Worm (Caenorhabditis elegans) whole organism, young adult: ENCODE results near the gene C50B6.9.
A peak's percentile ranks its signal among the peaks of the same experiment; 100 is the strongest.

Experiments used
- B0261.1 ChIP-seq: sonication (generic microtip); optimal IDR thresholded peaks from 2 replicates; lab custom pipeline; 2016; ENCODE audit warnings: mild to moderate bottlenecking, missing genetic modification characterization, moderate library complexity, missing compliant biosample characterization
- C17E4.6 ChIP-seq: fragments of 200-800 bp; sonication (Bioruptor generic); IDR thresholded peaks from 2 replicates; pipeline ENCODE4 v1.3.6; 2022; ENCODE audit warnings: missing genetic modification reagents, missing genetic modification characterization, missing compliant biosample characterization
- F10E7.11 ChIP-seq: sonication (generic microtip); optimal IDR thresholded peaks from 2 replicates; lab custom pipeline; 2017; ENCODE audit warnings: mild to moderate bottlenecking, missing genetic modification characterization, moderate library complexity, missing compliant biosample characterization
- F49E8.2 ChIP-seq: sonication (generic microtip); optimal IDR thresholded peaks from 3 replicates; lab custom pipeline; 2017; ENCODE audit warnings: missing genetic modification characterization, mild to moderate bottlenecking, missing compliant biosample characterization, antibody characterized with exemption, moderate library complexity; ENCODE audit not compliant: insufficient read depth
- Y56A3A.18 ChIP-seq: fragments of 200-800 bp; sonication (Bioruptor generic); IDR thresholded peaks from 2 replicates; pipeline ENCODE4 v1.3.6; 2022; ENCODE audit warnings: missing genetic modification reagents, missing genetic modification characterization, missing compliant biosample characterization
- Y67H2A.10 ChIP-seq: fragments of 200-800 bp; sonication (Bioruptor generic); conservative IDR thresholded peaks from 2 replicates; pipeline ENCODE4 v1.3.6; 2022; ENCODE audit warnings: missing genetic modification reagents, missing genetic modification characterization, missing compliant biosample characterization
- athp-1 ChIP-seq: sonication (generic microtip); optimal IDR thresholded peaks from 2 replicates; lab custom pipeline; 2017; ENCODE audit warnings: mild to moderate bottlenecking, missing genetic modification characterization, missing compliant biosample characterization
- attf-5 ChIP-seq: fragments of 200-800 bp; sonication (Bioruptor generic); optimal IDR thresholded peaks from 2 replicates; lab custom pipeline; 2018; ENCODE audit warnings: mild to moderate bottlenecking, missing genetic modification characterization, missing compliant biosample characterization
- bed-2 ChIP-seq: fragments of 200-800 bp; sonication (Bioruptor generic); IDR thresholded peaks from 2 replicates; pipeline ENCODE4 v1.3.6; 2022; ENCODE audit warnings: missing genetic modification reagents, missing genetic modification characterization, missing compliant biosample characterization
- egl-18 ChIP-seq: fragments of 200-800 bp; sonication (Bioruptor generic); IDR thresholded peaks from 2 replicates; pipeline ENCODE4 v1.3.6; 2022; ENCODE audit warnings: missing genetic modification reagents, missing genetic modification characterization, missing compliant biosample characterization
- ets-4 ChIP-seq: fragments of 200-800 bp; sonication (Bioruptor generic); optimal IDR thresholded peaks from 2 replicates; lab custom pipeline; 2018; ENCODE audit warnings: mild to moderate bottlenecking, missing genetic modification characterization, missing compliant biosample characterization
- fkh-3 ChIP-seq: sonication (generic microtip); optimal IDR thresholded peaks from 2 replicates; lab custom pipeline; 2016; ENCODE audit warnings: mild to moderate bottlenecking, missing genetic modification characterization, missing compliant biosample characterization
- lag-1 ChIP-seq: fragments of 200-800 bp; sonication (Bioruptor generic); IDR thresholded peaks from 2 replicates; pipeline ENCODE4 v1.3.6; 2022; ENCODE audit warnings: missing genetic modification reagents, missing genetic modification characterization, missing compliant biosample characterization
- madf-6 ChIP-seq: fragments of 200-800 bp; sonication (Bioruptor generic); IDR thresholded peaks from 2 replicates; pipeline ENCODE4 v1.3.6; 2022; ENCODE audit warnings: missing genetic modification reagents, missing genetic modification characterization, missing compliant biosample characterization
- nhr-179 ChIP-seq: sonication (generic microtip); optimal IDR thresholded peaks from 2 replicates; lab custom pipeline; 2016; ENCODE audit warnings: mild to moderate bottlenecking, missing genetic modification characterization, missing compliant biosample characterization
- nhr-80 ChIP-seq: sonication (generic microtip); optimal IDR thresholded peaks from 2 replicates; lab custom pipeline; 2016; ENCODE audit warnings: missing genetic modification characterization, missing compliant biosample characterization
- repo-1 ChIP-seq: sonication (generic microtip); optimal IDR thresholded peaks from 2 replicates; lab custom pipeline; 2017; ENCODE audit warnings: mild to moderate bottlenecking, missing genetic modification characterization, missing compliant biosample characterization
- snpc-1.1 ChIP-seq: sonication (generic microtip); optimal IDR thresholded peaks from 2 replicates; lab custom pipeline; 2017; ENCODE audit warnings: missing genetic modification characterization, mild to moderate bottlenecking, missing compliant biosample characterization, antibody characterized with exemption, moderate library complexity, missing genotype, missing genetic modification reagents; ENCODE audit not compliant: insufficient read depth
- snpc-3.4 ChIP-seq: sonication (generic microtip); optimal IDR thresholded peaks from 2 replicates; lab custom pipeline; 2017; ENCODE audit warnings: missing genetic modification characterization, mild to moderate bottlenecking, missing compliant biosample characterization, antibody characterized with exemption, moderate library complexity, missing genotype, missing genetic modification reagents
- sptf-2 ChIP-seq: fragments of 200-800 bp; sonication (Bioruptor generic); optimal IDR thresholded peaks from 2 replicates; lab custom pipeline; 2018; ENCODE audit warnings: mild to moderate bottlenecking, missing genetic modification characterization, missing compliant biosample characterization
- ztf-18 ChIP-seq: sonication (generic microtip); optimal IDR thresholded peaks from 2 replicates; lab custom pipeline; 2016; ENCODE audit warnings: missing genotype, mild to moderate bottlenecking, missing genetic modification characterization, missing compliant biosample characterization
- ztf-25 ChIP-seq: fragments of 200-800 bp; sonication (Bioruptor generic); IDR thresholded peaks from 2 replicates; pipeline ENCODE4 v1.3.6; 2022; ENCODE audit warnings: missing genetic modification reagents, missing genetic modification characterization, missing compliant biosample characterization

The C50B6.9 gene

ce11 chrV:13380980-13381379, 44.8 kb downstream of the C50B6.9 start, which contains the start of gene cpz-2:
cpz-2 (plus strand) TSS chrV:13381189.
- no peak for TF ChIP-seq nhr-179 (tag; lab: Kevin White, UChicago)
- peak; percentile 74 for TF ChIP-seq nhr-80 (tag; lab: Kevin White, UChicago)

DNA sequence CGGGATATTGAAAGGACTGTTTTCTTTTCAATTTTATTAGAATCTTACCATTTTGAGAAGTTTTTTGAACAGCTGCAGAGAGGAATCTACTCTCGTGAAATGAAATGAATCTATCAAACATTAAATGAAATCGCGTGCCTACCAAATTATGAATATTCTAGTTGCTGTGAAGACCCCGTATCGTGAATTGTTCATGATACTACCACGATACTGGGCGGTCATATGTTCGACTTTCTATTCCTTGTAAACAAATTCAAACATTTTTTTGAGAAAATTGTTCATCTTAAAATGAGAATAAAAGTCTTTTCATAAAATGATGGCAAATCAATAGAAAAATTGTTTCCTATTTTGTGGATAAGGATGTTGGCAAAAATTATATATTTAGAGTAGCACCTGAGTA, 49.6 kb downstream of the C50B6.9 start, which contains the start of gene gcy-34:
Gene gcy-34, minus strand, starts transcription at position 101 of the 400 bp plus-strand sequence.
- TF ChIP-seq ets-4 (GFP tag; lab: Kevin White, UChicago) (no peak), sptf-2 (no peak), repo-1 (tag; lab: Kevin White, UChicago) (no peak), Y56A3A.18 (GFP tag; lab: Robert Waterston, UW) (no peak), F10E7.11 (tag; lab: Kevin White, UChicago) (no peak), bed-2 (no peak), snpc-1.1 (tag; lab: Kevin White, UChicago) (no peak), C17E4.6 (GFP tag; lab: Robert Waterston, UW) (no peak), Y67H2A.10 (GFP tag; lab: Robert Waterston, UW) (no peak), lag-1 (GFP tag; lab: Robert Waterston, UW) (no peak), athp-1 (tag; lab: Kevin White, UChicago) (no peak), madf-6 (GFP tag; lab: Robert Waterston, UW) (no peak), attf-5 (GFP tag; lab: Kevin White, UChicago) (no peak), B0261.1 (no peak), egl-18 (no peak), ztf-25 (GFP tag; lab: Robert Waterston, UW) (no peak), ztf-18 (no peak)

DNA sequence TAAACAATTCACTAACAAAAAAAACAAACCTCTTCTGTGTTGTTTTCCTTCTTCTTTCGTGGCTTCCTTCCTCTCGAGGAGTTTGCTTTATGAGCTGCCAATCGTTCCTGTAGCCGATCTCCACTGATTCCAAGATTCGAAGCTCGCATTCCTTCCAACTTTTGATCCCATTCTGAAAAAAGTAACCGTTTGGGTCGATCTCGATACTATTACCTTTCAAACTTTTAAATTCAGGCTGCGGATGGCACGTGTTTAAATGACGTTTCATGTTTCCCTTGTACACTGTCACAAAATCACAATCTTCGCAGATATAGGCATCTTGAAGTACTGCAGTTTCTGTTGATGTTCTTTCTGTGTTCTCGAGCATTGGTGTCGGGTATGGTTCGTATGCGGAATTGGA, 51.3 kb downstream of the C50B6.9 start:
- TF ChIP-seq snpc-3.4 (tag; lab: Kevin White, UChicago) (no peak), F49E8.2 (tag; lab: Kevin White, UChicago) (no peak), snpc-1.1 (tag; lab: Kevin White, UChicago) (no peak), fkh-3 (tag; lab: Kevin White, UChicago) (no peak)
